Fruit fly (Drosophila melanogaster): ENCODE data around the gene anox.

The anox gene

DNA sequence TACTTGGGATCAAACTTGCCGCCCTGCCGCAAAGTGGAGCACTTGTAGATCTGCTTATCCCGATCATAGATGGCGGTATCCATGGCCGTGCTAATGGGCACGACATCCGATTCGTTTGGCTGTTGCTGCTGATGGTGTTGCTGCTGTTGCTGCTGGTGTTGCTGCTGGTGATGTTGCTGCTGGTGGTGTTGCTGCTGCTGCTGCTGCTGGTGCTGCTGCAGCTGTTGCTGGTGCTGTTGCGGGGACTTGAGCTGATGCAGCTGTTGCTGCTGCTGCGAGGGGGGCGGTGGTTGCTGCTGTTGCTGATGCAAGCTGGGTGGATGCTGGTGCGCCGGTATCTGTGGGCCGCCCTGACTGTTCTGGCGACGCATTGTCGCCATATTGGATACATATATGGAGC is 14.0 kb upstream of the anox start:
- TF ChIP-seq CG10348 (GFP tag; IDR thresholded peaks at IDR 0.05) (no peak), EcR (GFP tag; optimal IDR thresholded peaks at IDR 0.05) (no peak), fd96Ca (GFP tag; IDR thresholded peaks at IDR 0.05) (no peak), CG15710 (tag; optimal IDR thresholded peaks at IDR 0.05) (no peak), CG8301 (tag; optimal IDR thresholded peaks at IDR 0.05) (no peak), CG13204 (GFP tag; optimal IDR thresholded peaks at IDR 0.05) (no peak), CG8159 (tag; optimal IDR thresholded peaks at IDR 0.05) (no peak), CG32121 (GFP tag; IDR thresholded peaks at IDR 0.05) (no peak), Pif1B (GFP tag; optimal IDR thresholded peaks at IDR 0.05) (no peak), rn (GFP tag; IDR thresholded peaks at IDR 0.05) (no peak)

dm6 chrX:21323933-21324688 is 5.0 kb upstream of the anox start, which contains the start of the genes Dd and CG1486:
TSS of gene Dd (minus strand) at chrX:21324009.
TSS of gene CG1486 (plus strand) at chrX:21324046.
- peak; percentile 13 for TF ChIP-seq CG34367 (tag; optimal IDR thresholded peaks at IDR 0.05)
- TF ChIP-seq gl (tag; optimal IDR thresholded peaks at IDR 0.05), result no peak
- no peak for TF ChIP-seq fd96Ca (GFP tag; IDR thresholded peaks at IDR 0.05)

dm6 chrX:21323171-21323695 is 4.1 kb upstream of the anox start:
- TF ChIP-seq CG9948 (tag; optimal IDR thresholded peaks at IDR 0.05) (no peak), gl (tag; optimal IDR thresholded peaks at IDR 0.05) (peak; percentile 33), Ets98B (GFP tag; IDR thresholded peaks at IDR 0.05) (0 out of 2 replicates have a peak, but pooled peaks have one; percentile 6), CG32121 (GFP tag; IDR thresholded peaks at IDR 0.05) (0 out of 2 replicates have a peak, but pooled peaks have one; percentile 18), CG17806 (tag; optimal IDR thresholded peaks at IDR 0.05) (no peak), Pif1B (GFP tag; optimal IDR thresholded peaks at IDR 0.05) (no peak), CG4496 (GFP tag; IDR thresholded peaks at IDR 0.05) (peak; percentile 61; the same call in 2 of the 3 replicates), D1 (tag; optimal IDR thresholded peaks at IDR 0.05) (no peak)

dm6 chrX:21322289-21322981 is 3.3 kb upstream of the anox start:
- TF ChIP-seq EcR (GFP tag; optimal IDR thresholded peaks at IDR 0.05) (no peak), CG34367 (tag; optimal IDR thresholded peaks at IDR 0.05) (no peak), Pif1A (GFP tag; optimal IDR thresholded peaks at IDR 0.05) (peak; percentile 14), CG17806 (tag; optimal IDR thresholded peaks at IDR 0.05) (peak; percentile 18), Pif1B (GFP tag; optimal IDR thresholded peaks at IDR 0.05) (no peak), Ets98B (GFP tag; IDR thresholded peaks at IDR 0.05) (no peak), CG8159 (tag; optimal IDR thresholded peaks at IDR 0.05) (peak; percentile 62), CG8301 (tag; optimal IDR thresholded peaks at IDR 0.05) (peak; percentile 29), CG9948 (tag; optimal IDR thresholded peaks at IDR 0.05) (no peak), CG13204 (GFP tag; optimal IDR thresholded peaks at IDR 0.05) (no peak)

dm6 chrX:21317422-21317821 is 1.7 kb downstream of the anox start, which contains the start of gene CG1801:
TSS of gene CG1801 (minus strand) at chrX:21317522.
- no peak for TF ChIP-seq Pif1A (GFP tag; optimal IDR thresholded peaks at IDR 0.05)
- no peak for TF ChIP-seq CG14655 (GFP tag; optimal IDR thresholded peaks at IDR 0.05)
- TF ChIP-seq CG8159 (tag; optimal IDR thresholded peaks at IDR 0.05), result no peak
- TF ChIP-seq CG4496 (GFP tag; IDR thresholded peaks at IDR 0.05), result no peak
- TF ChIP-seq CG15710 (tag; optimal IDR thresholded peaks at IDR 0.05), result no peak
- no peak for TF ChIP-seq CG17806 (tag; optimal IDR thresholded peaks at IDR 0.05)
- no peak for TF ChIP-seq fd96Ca (GFP tag; IDR thresholded peaks at IDR 0.05)
- TF ChIP-seq gl (tag; optimal IDR thresholded peaks at IDR 0.05), result no peak
- no peak for TF ChIP-seq Pif1B (GFP tag; optimal IDR thresholded peaks at IDR 0.05)
- TF ChIP-seq CG8301 (tag; optimal IDR thresholded peaks at IDR 0.05), result no peak
- TF ChIP-seq rn (GFP tag; IDR thresholded peaks at IDR 0.05), result no peak
- no peak for TF ChIP-seq CG13204 (GFP tag; optimal IDR thresholded peaks at IDR 0.05)
- TF ChIP-seq CG12605 (GFP tag; IDR thresholded peaks at IDR 0.05), result no peak
- TF ChIP-seq EcR (GFP tag; optimal IDR thresholded peaks at IDR 0.05), result no peak
- no peak for TF ChIP-seq CG32121 (GFP tag; IDR thresholded peaks at IDR 0.05)
- TF ChIP-seq Snoo (tag; optimal IDR thresholded peaks at IDR 0.05), result no peak
- no peak for TF ChIP-seq Ets98B (GFP tag; IDR thresholded peaks at IDR 0.05)
- TF ChIP-seq CG10348 (GFP tag; IDR thresholded peaks at IDR 0.05), result no peak
- TF ChIP-seq CG34367 (tag; optimal IDR thresholded peaks at IDR 0.05), result no peak
- no peak for TF ChIP-seq D1 (tag; optimal IDR thresholded peaks at IDR 0.05)

DNA sequence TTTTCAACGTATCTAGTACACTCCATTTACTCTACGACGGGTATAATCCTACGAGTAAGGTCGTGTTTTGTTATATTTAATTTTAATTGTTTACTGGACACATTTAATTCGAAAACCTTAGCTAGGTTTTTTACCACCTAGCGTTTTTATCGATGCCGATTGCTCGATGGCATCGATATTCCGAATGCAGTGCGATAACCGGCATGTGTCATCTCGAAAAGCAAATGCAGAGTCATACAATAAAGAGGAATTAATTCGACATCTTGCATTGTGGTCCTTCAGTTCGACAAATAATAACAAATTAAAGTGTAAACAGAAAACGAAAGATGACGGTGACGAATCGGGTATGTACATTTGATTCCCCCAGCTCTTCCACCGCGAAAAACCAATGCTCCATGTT is 3.2 kb downstream of the anox start, which contains the start of gene Rpt6:
Gene Rpt6 (plus strand): TSS at position 201 of the 400 bp plus-strand sequence.
- TF ChIP-seq fd96Ca (GFP tag; IDR thresholded peaks at IDR 0.05) (no peak), Pif1B (GFP tag; optimal IDR thresholded peaks at IDR 0.05) (no peak), Pif1A (GFP tag; optimal IDR thresholded peaks at IDR 0.05) (no peak), CG9948 (tag; optimal IDR thresholded peaks at IDR 0.05) (no peak), CG14655 (GFP tag; optimal IDR thresholded peaks at IDR 0.05) (no peak), CG8159 (tag; optimal IDR thresholded peaks at IDR 0.05) (no peak), CG4496 (GFP tag; IDR thresholded peaks at IDR 0.05) (no peak), Snoo (tag; optimal IDR thresholded peaks at IDR 0.05) (no peak), CG10348 (GFP tag; IDR thresholded peaks at IDR 0.05) (no peak), gl (tag; optimal IDR thresholded peaks at IDR 0.05) (no peak), D1 (tag; optimal IDR thresholded peaks at IDR 0.05) (no peak), CG17806 (tag; optimal IDR thresholded peaks at IDR 0.05) (no peak), rn (GFP tag; IDR thresholded peaks at IDR 0.05) (no peak), CG15710 (tag; optimal IDR thresholded peaks at IDR 0.05) (no peak), CG32121 (GFP tag; IDR thresholded peaks at IDR 0.05) (no peak), CG34367 (tag; optimal IDR thresholded peaks at IDR 0.05) (no peak)

Measured in whole organism, pupa.